Worm (Caenorhabditis elegans): ENCODE measurements around the gene F35A5.1.

F35A5.1 gene

DNA sequence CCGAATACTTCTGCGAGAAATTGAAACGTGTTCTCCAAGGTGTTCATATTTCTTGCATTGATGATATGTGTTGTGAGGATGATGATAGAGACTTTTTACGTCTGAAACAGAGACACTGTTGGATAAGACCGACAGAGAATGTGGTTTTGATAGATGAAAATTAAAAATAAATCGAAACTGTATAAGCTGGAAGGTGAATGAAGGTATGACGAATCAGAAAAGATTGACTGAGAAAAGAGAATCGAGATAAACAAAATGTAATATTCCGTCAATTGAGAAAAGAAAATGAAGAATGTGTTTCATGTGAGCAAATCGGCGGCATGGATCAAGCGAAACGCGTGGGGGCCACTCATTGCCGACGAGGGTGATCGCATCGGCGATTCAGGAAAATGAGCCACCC, 50.4 kb downstream of the F35A5.1 start, which contains the start of gene ceh-18:
TSS of gene ceh-18 (minus strand) at position 101 of the 400 bp plus-strand sequence.
- no peak for TF ChIP-seq unc-62 (GFP tag; optimal IDR thresholded peaks at IDR 0.05)

DNA sequence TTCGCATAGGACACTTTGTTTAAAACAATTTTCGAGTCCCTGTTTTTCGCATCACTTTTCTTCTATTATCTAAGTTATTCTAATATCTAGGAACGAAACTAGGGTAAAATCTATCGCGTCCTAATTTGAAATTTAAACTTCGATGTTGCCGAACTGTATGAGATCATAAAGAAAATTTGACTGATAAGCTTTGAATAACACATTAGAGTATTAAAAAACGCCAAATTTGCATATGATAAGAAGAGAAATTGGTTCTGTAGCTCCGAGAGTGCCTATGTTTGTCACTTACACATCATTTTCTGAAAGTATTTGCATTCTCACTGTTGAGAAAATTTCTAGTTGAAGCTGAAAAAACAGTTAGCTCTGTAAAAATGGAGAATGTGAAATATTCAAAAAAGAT, 51.1 kb downstream of the F35A5.1 start:
- TF ChIP-seq unc-62 (GFP tag; optimal IDR thresholded peaks at IDR 0.05): no peak

ce11 chrX:3859449-3859848, 52.2 kb downstream of the F35A5.1 start:
- TF ChIP-seq unc-62 (GFP tag; optimal IDR thresholded peaks at IDR 0.05): no peak

DNA sequence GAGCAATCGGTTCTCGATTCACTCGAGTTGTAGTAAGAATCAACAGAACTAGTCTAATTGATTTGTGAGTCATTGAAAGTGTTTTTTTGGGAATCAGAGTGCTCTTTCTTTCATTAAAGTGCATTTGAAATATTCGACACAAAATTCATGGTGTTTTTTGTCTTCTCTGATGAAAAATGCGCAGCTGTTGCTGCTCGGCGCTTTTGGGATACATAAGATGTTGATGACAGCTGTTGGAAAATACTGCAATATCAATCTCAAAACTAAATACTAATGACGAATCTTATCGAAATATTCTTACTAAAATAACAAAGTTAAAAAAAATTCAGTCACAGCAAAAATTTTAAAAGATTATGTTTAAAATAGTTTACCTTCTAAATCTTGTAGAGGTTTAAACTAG, 54.0 kb downstream of the F35A5.1 start:
- TF ChIP-seq unc-62 (GFP tag; optimal IDR thresholded peaks at IDR 0.05): no peak

All from whole organism, dauer.